Worm (Caenorhabditis elegans) whole organism, midembryonic: ENCODE measurements around the gene srv-15.

Experiments
- cog-1 ChIP-seq: sonication (generic microtip); optimal IDR thresholded peaks from 2 replicates; lab custom pipeline; 2016; ENCODE audit warnings: missing genetic modification characterization, missing compliant biosample characterization
- flt-1 ChIP-seq: fragments of 200-800 bp; sonication (Bioruptor generic); IDR thresholded peaks from 2 replicates; pipeline ENCODE4 v1.3.6; 2022; ENCODE audit warnings: missing genetic modification characterization, missing compliant biosample characterization
- med-1 ChIP-seq: sonication (generic microtip); optimal IDR thresholded peaks from 2 replicates; lab custom pipeline; 2017; ENCODE audit warnings: missing genetic modification characterization, mild to moderate bottlenecking, missing compliant biosample characterization, antibody characterized with exemption, missing genetic modification reagents; ENCODE audit not compliant: insufficient read depth
- ztf-29 ChIP-seq: fragments of 200-800 bp; sonication (Bioruptor generic); IDR thresholded peaks from 2 replicates; pipeline ENCODE4 v1.3.6; 2022; ENCODE audit warnings: missing genetic modification reagents, missing genetic modification characterization, missing compliant biosample characterization

- TF ChIP-seq flt-1 (GFP tag; lab: Robert Waterston, UW) (no peak), med-1 (GFP tag; lab: Kevin White, UChicago) (no peak), ztf-29 (GFP tag; lab: Robert Waterston, UW) (no peak), cog-1 (no peak)
These were observed at the start of gene srv-15 for ce11 chrIV:15906059-15906632.
